Fruit fly (Drosophila melanogaster): ENCODE measurements around the gene DIP-iota.

DIP-iota gene

DNA sequence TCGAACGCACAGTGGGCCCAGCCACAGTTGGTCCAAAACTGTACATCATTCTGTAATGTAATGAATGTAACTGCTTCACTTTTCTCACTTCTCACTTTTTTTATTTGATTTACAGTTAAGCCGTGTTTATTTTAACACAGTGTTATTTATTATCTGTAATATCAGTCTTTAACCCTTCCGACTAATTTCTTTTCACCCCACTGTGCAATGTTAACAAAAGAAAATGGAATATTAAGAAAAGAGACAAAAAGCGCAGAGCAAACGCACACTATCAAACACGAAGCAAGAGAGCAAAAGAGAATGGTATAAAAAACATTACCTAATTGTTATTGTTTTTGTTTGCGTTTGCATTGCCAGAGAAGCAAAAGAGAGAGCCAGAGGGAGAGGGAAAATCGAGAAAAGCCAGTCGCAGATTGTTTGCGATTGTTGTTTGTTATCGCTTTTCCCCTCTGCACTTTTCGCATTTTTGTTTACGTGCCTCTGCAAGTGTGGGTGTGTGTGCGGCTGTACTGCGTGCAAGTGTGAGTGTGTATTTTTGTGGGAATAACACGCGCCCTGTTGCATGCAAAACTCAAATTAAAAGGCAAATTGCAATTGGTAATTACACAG lies 25.7 kb upstream of the DIP-iota start (continued):
- TF ChIP-seq CG1832 (GFP tag; optimal IDR thresholded peaks at IDR 0.05) (no peak), CG16813 (GFP tag; IDR thresholded peaks at IDR 0.05; ENCODE audit: partially characterized antibody) (peak; percentile 47; the same call in 1 of the 3 replicates), CG13287 (GFP tag; IDR thresholded peaks at IDR 0.05; ENCODE audit: partially characterized antibody) (peak; percentile 61), wek (GFP tag; optimal IDR thresholded peaks at IDR 0.05) (peak; percentile 96), fru (optimal IDR thresholded peaks at IDR 0.05) (no peak), jing (GFP tag; optimal IDR thresholded peaks at IDR 0.05) (peak; percentile 98), CG34224 (GFP tag; IDR thresholded peaks at IDR 0.05; ENCODE audit: partially characterized antibody) (no peak), Ravus (GFP tag; IDR thresholded peaks at IDR 0.05) (peak; percentile 91), z (GFP tag; IDR thresholded peaks at IDR 0.05) (peak; percentile 83), wdn (GFP tag; IDR thresholded peaks at IDR 0.05) (peak; percentile 94), CG13894 (tag; optimal IDR thresholded peaks at IDR 0.05) (peak; percentile 90), esg (GFP tag; conservative IDR thresholded peaks at IDR 0.05) (peak; percentile 96), CG18764 (GFP tag; optimal IDR thresholded peaks at IDR 0.05) (peak; percentile 97), CG9876 (GFP tag; optimal IDR thresholded peaks at IDR 0.05) (peak; percentile 96), CHES-1-like (GFP tag; optimal IDR thresholded peaks at IDR 0.05) (peak; percentile 99), CG15601 (tag; optimal IDR thresholded peaks at IDR 0.05) (peak; percentile 97), dmrt99B (tag; optimal IDR thresholded peaks at IDR 0.05) (peak; percentile 99), Fer2 (tag; optimal IDR thresholded peaks at IDR 0.05) (peak; percentile 91), caup (GFP tag; optimal IDR thresholded peaks at IDR 0.05; ENCODE audit: severe bottlenecking) (peak; percentile 97), CG9609 (GFP tag; optimal IDR thresholded peaks at IDR 0.05) (peak; percentile 98), schlank (tag; optimal IDR thresholded peaks at IDR 0.05) (peak; percentile 94), zfh1 (GFP tag; IDR thresholded peaks at IDR 0.05) (peak; percentile 98), Camta (GFP tag; optimal IDR thresholded peaks at IDR 0.05) (peak; percentile 99), tll (GFP tag; optimal IDR thresholded peaks at IDR 0.05) (peak in 1 of 2 experiments; percentile 90), Atf6 (GFP tag; IDR thresholded peaks at IDR 0.05) (peak; percentile 98), HmgD (GFP tag; optimal IDR thresholded peaks at IDR 0.05) (peak; percentile 96), knrl (GFP tag; IDR thresholded peaks at IDR 0.05; ENCODE audit: partially characterized antibody) (peak; percentile 50; the same call in 2 of the 3 replicates), CG7372 (GFP tag; IDR thresholded peaks at IDR 0.05) (peak; percentile 96), Sry-δ (GFP tag; optimal IDR thresholded peaks at IDR 0.05) (peak; percentile 70), stwl (tag; optimal IDR thresholded peaks at IDR 0.05) (peak; percentile 66), CG6272 (GFP tag; IDR thresholded peaks at IDR 0.05) (peak; percentile 93), CG10366 (GFP tag; IDR thresholded peaks at IDR 0.05) (peak; percentile 97), CG30020 (tag; optimal IDR thresholded peaks at IDR 0.05) (peak; percentile 86), dan (GFP tag; IDR thresholded peaks at IDR 0.05) (peak; percentile 88), chm (GFP tag; IDR thresholded peaks at IDR 0.05) (peak; percentile 97), Pdp1 (GFP tag; optimal IDR thresholded peaks at IDR 0.05) (peak; percentile 97), CG17385 (GFP tag; optimal IDR thresholded peaks at IDR 0.05) (peak; percentile 96), Hr51 (GFP tag; optimal IDR thresholded peaks at IDR 0.05) (peak; percentile 98 to 99), Max (GFP tag; optimal IDR thresholded peaks at IDR 0.05) (peak; percentile 97), tx (GFP tag; optimal IDR thresholded peaks at IDR 0.05) (peak; percentile 98), insv (GFP tag; optimal IDR thresholded peaks at IDR 0.05) (peak; percentile 66 to 78), dimm (GFP tag; IDR thresholded peaks at IDR 0.05) (peak; percentile 92), prd (optimal IDR thresholded peaks at IDR 0.05) (no peak), prd (GFP tag; IDR thresholded peaks at IDR 0.05) (peak; percentile 99), gfzf (GFP tag; optimal IDR thresholded peaks at IDR 0.05) (peak; percentile 23), Myb (GFP tag; optimal IDR thresholded peaks at IDR 0.05) (peak; percentile 90), CG11085 (GFP tag; IDR thresholded peaks at IDR 0.05) (peak; percentile 94), Rfx (GFP tag; IDR thresholded peaks at IDR 0.05) (peak; percentile 97), CG14667 (GFP tag; IDR thresholded peaks at IDR 0.05) (peak; percentile 94)
